Fruit fly (Drosophila melanogaster): ENCODE results near the gene Poxm.

Gene Poxm

dm6 chr3R:8306188-8306926 lies 27.2 kb downstream of the Poxm start (continued):
- TF ChIP-seq trem (tag; optimal IDR thresholded peaks at IDR 0.05) (peak; percentile 6), CG12391 (tag; optimal IDR thresholded peaks at IDR 0.05) (no peak), rib (GFP tag; IDR thresholded peaks at IDR 0.05) (no peak), CG16813 (GFP tag; IDR thresholded peaks at IDR 0.05; ENCODE audit: partially characterized antibody) (peak; percentile 35; the same call in 1 of the 3 replicates), amos (GFP tag; IDR thresholded peaks at IDR 0.05; ENCODE audit: partially characterized antibody) (peak; percentile 68), CG15269 (tag; optimal IDR thresholded peaks at IDR 0.05) (no peak), CG6854 (GFP tag; optimal IDR thresholded peaks at IDR 0.05) (no peak)

- no peak for TF ChIP-seq CG2889 (GFP tag; IDR thresholded peaks at IDR 0.05)
- TF ChIP-seq ken (GFP tag; IDR thresholded peaks at IDR 0.05) = 0 out of 3 replicates have a peak, but pooled peaks have one; percentile 54
- TF ChIP-seq bsh (GFP tag; optimal IDR thresholded peaks at IDR 0.05) = peak in 1 of 2 experiments; percentile 12
- peak; percentile 63 for TF ChIP-seq jumu (GFP tag; optimal IDR thresholded peaks at IDR 0.05)
- TF ChIP-seq YL-1 (GFP tag; optimal IDR thresholded peaks at IDR 0.05) = peak; percentile 87
- TF ChIP-seq CHES-1-like (GFP tag; optimal IDR thresholded peaks at IDR 0.05) = peak; percentile 47
- TF ChIP-seq MESR4 (GFP tag; optimal IDR thresholded peaks at IDR 0.05) = peak; percentile 94
- TF ChIP-seq tna (GFP tag; IDR thresholded peaks at IDR 0.05; ENCODE audit: partially characterized antibody) = peak; percentile 85
- peak; percentile 57 for TF ChIP-seq CG1792 (GFP tag; optimal IDR thresholded peaks at IDR 0.05)
- TF ChIP-seq CG34376 (GFP tag; optimal IDR thresholded peaks at IDR 0.05) = peak; percentile 78
- peak; percentile 48 for TF ChIP-seq Xbp1 (GFP tag; optimal IDR thresholded peaks at IDR 0.05)
- no peak for TF ChIP-seq zf30C (GFP tag; optimal IDR thresholded peaks at IDR 0.05)
- TF ChIP-seq kni (GFP tag; optimal IDR thresholded peaks at IDR 0.05) = no peak
- peak; percentile 72 for TF ChIP-seq vnd (GFP tag; IDR thresholded peaks at IDR 0.05; ENCODE audit: partially characterized antibody)
- TF ChIP-seq mld (GFP tag; IDR thresholded peaks at IDR 0.05; ENCODE audit: partially characterized antibody) = peak; percentile 88
- peak; percentile 34 to 68 for TF ChIP-seq dpn (GFP tag; optimal IDR thresholded peaks at IDR 0.05)
- TF ChIP-seq CG32532 (GFP tag; IDR thresholded peaks at IDR 0.05) = 0 out of 2 replicates have a peak, but pooled peaks have one; percentile 4
- TF ChIP-seq Sin3A (optimal IDR thresholded peaks at IDR 0.05) = peak; percentile 67
- TF ChIP-seq CG9609 (GFP tag; optimal IDR thresholded peaks at IDR 0.05) = peak; percentile 59
- peak; percentile 64; the same call in 1 of the 3 replicates for TF ChIP-seq zen2 (GFP tag; IDR thresholded peaks at IDR 0.05; ENCODE audit: partially characterized antibody)
- TF ChIP-seq Dek (tag; optimal IDR thresholded peaks at IDR 0.05) = peak; percentile 29
- no peak for TF ChIP-seq Deaf1 (tag; optimal IDR thresholded peaks at IDR 0.05)
- TF ChIP-seq CG14050 (GFP tag; IDR thresholded peaks at IDR 0.05) = no peak
- peak; percentile 41 for TF ChIP-seq bab2 (GFP tag; optimal IDR thresholded peaks at IDR 0.05)
- peak; percentile 44; the same call in 1 of the 3 replicates for TF ChIP-seq zfh1 (GFP tag; IDR thresholded peaks at IDR 0.05)
- TF ChIP-seq D19B (GFP tag; optimal IDR thresholded peaks at IDR 0.05) = no peak
- TF ChIP-seq Trl (optimal IDR thresholded peaks at IDR 0.05) = no peak
- peak; percentile 63 for TF ChIP-seq Trl (GFP tag; optimal IDR thresholded peaks at IDR 0.05)
- peak; percentile 99 for TF ChIP-seq CG15514 (GFP tag; optimal IDR thresholded peaks at IDR 0.05)
- TF ChIP-seq pzg (GFP tag; optimal IDR thresholded peaks at IDR 0.05) = peak; percentile 99
- TF ChIP-seq Ets65A (GFP tag) = peak; percentile 95
- peak; percentile 50 for TF ChIP-seq shn (GFP tag; optimal IDR thresholded peaks at IDR 0.05)
- TF ChIP-seq CG4282 (GFP tag; optimal IDR thresholded peaks at IDR 0.05) = peak; percentile 14
- TF ChIP-seq MBD-R2 (GFP tag; IDR thresholded peaks at IDR 0.05) = peak; percentile 54
- no peak for TF ChIP-seq CG1233 (GFP tag; optimal IDR thresholded peaks at IDR 0.05)
- TF ChIP-seq CG9932 (GFP tag; IDR thresholded peaks at IDR 0.05) = peak; percentile 78
- TF ChIP-seq Dll (GFP tag; IDR thresholded peaks at IDR 0.05; ENCODE audit: partially characterized antibody) = peak; percentile 85
- no peak for TF ChIP-seq CG15696 (tag; optimal IDR thresholded peaks at IDR 0.05)
- peak; percentile 44 for TF ChIP-seq CG5245 (GFP tag; optimal IDR thresholded peaks at IDR 0.05)
- peak; percentile 57 for TF ChIP-seq vvl (GFP tag; IDR thresholded peaks at IDR 0.05)
- peak; percentile 35 for TF ChIP-seq ind (GFP tag; optimal IDR thresholded peaks at IDR 0.05)
Observed at dm6 chr3R:8305110-8305509, 28.5 kb downstream of the Poxm start, which contains the start of gene Sgt1. TSS of gene Sgt1 (minus strand) at chr3R:8305274.
